Fruit fly (Drosophila melanogaster): ENCODE measurements around the gene CG42675.

dm6 chr3R:5831339-5831738 lies 17.9 kb downstream of the CG42675 start, which contains the start of gene CG1208:
- TF ChIP-seq CG17806 (tag; optimal IDR thresholded peaks at IDR 0.05) (no peak), CG14655 (GFP tag; optimal IDR thresholded peaks at IDR 0.05) (no peak), CG8301 (tag; optimal IDR thresholded peaks at IDR 0.05) (no peak), Pif1A (GFP tag; optimal IDR thresholded peaks at IDR 0.05) (no peak), CG32121 (GFP tag; IDR thresholded peaks at IDR 0.05) (no peak)
